Worm (Caenorhabditis elegans) whole organism, early embryonic: ENCODE results near the gene uev-2.

Experiments
- B0310.2 ChIP-seq: sonication (generic microtip); optimal IDR thresholded peaks from 2 replicates; lab custom pipeline; 2016; ENCODE audit warnings: mild to moderate bottlenecking, missing genetic modification characterization, missing compliant biosample characterization
- F13C5.2 ChIP-seq: sonication (generic microtip); optimal IDR thresholded peaks from 2 replicates; lab custom pipeline; 2017; ENCODE audit warnings: mild to moderate bottlenecking, missing genetic modification characterization, inconsistent platforms, missing compliant biosample characterization
- aly-1 ChIP-seq: sonication (generic microtip); optimal IDR thresholded peaks from 2 replicates; lab custom pipeline; 2016; ENCODE audit warnings: missing genetic modification characterization, missing compliant biosample characterization
- ama-1 ChIP-seq: fragments of 150-350 bp; optimal IDR thresholded peaks from 2 replicates; lab custom pipeline; 2014
- ceh-13 ChIP-seq: fragments of 200-800 bp; sonication (Bioruptor generic); optimal IDR thresholded peaks from 2 replicates; lab custom pipeline; 2018; ENCODE audit warnings: mild to moderate bottlenecking, missing genetic modification characterization, missing compliant biosample characterization
- ceh-36 ChIP-seq: sonication (generic microtip); optimal IDR thresholded peaks from 2 replicates; lab custom pipeline; 2016; ENCODE audit warnings: missing genetic modification characterization, inconsistent platforms, missing compliant biosample characterization
- ets-7 ChIP-seq: sonication (generic microtip); optimal IDR thresholded peaks from 2 replicates; lab custom pipeline; 2016; ENCODE audit warnings: missing genotype, missing genetic modification characterization, missing compliant biosample characterization
- flt-1 ChIP-seq: fragments of 200-800 bp; sonication (Bioruptor generic); IDR thresholded peaks from 2 replicates; pipeline ENCODE4 v1.3.6; 2022; ENCODE audit warnings: missing genetic modification characterization, missing compliant biosample characterization
- hmbx-1 ChIP-seq: sonication (generic microtip); optimal IDR thresholded peaks from 2 replicates; lab custom pipeline; 2016; ENCODE audit warnings: mild to moderate bottlenecking, missing genetic modification characterization, missing compliant biosample characterization
- hmg-4 ChIP-seq: fragments of 200-800 bp; sonication (Bioruptor generic); optimal IDR thresholded peaks from 2 replicates; lab custom pipeline; 2018; ENCODE audit warnings: mild to moderate bottlenecking, missing genetic modification characterization, missing compliant biosample characterization
- hnd-1 ChIP-seq: sonication (generic microtip); optimal IDR thresholded peaks from 2 replicates; lab custom pipeline; 2016; ENCODE audit warnings: missing genetic modification characterization, missing compliant biosample characterization
- pes-1 ChIP-seq: fragments of 200-800 bp; sonication (Bioruptor generic); IDR thresholded peaks from 2 replicates; pipeline ENCODE4 v1.3.6; 2022; ENCODE audit warnings: missing genetic modification reagents, missing genetic modification characterization, missing compliant biosample characterization
- scrt-1 ChIP-seq: fragments of 200-800 bp; sonication (Bioruptor generic); IDR thresholded peaks from 2 replicates; pipeline ENCODE4 v1.3.6; 2022; ENCODE audit warnings: missing genetic modification characterization, missing compliant biosample characterization
- sea-1 ChIP-seq: fragments of 200-800 bp; sonication (Bioruptor generic); conservative IDR thresholded peaks from 2 replicates; pipeline ENCODE4 v1.3.6; 2022; ENCODE audit warnings: missing genetic modification characterization, missing compliant biosample characterization
- tbx-11 ChIP-seq: fragments of 200-800 bp; sonication (Bioruptor generic); IDR thresholded peaks from 2 replicates; pipeline ENCODE4 v1.3.6; 2022; ENCODE audit warnings: missing genetic modification characterization, missing compliant biosample characterization
- tbx-37 ChIP-seq: fragments of 200-800 bp; sonication (Bioruptor generic); conservative IDR thresholded peaks from 2 replicates; pipeline ENCODE4 v1.3.6; 2022; ENCODE audit warnings: missing genetic modification reagents, missing genetic modification characterization, missing compliant biosample characterization
- tra-4 ChIP-seq: sonication (generic microtip); optimal IDR thresholded peaks from 2 replicates; lab custom pipeline; 2017; ENCODE audit warnings: missing genetic modification characterization, missing compliant biosample characterization

Gene uev-2

ce11 chrIII:5552072-5552667, 30.8 kb upstream of the uev-2 start, which contains the start of gene F09F7.6:
TSS of gene F09F7.6 (minus strand) at chrIII:5552135.
- TF ChIP-seq tbx-11 (GFP tag; lab: Robert Waterston, UW) (no peak), tbx-37 (GFP tag; lab: Robert Waterston, UW) (no peak), tra-4 (no peak), ets-7 (tag; lab: Kevin White, UChicago) (no peak), hmbx-1 (tag; lab: Kevin White, UChicago) (no peak), ceh-13 (GFP tag; lab: Kevin White, UChicago) (no peak), pes-1 (GFP tag; lab: Robert Waterston, UW) (no peak), B0310.2 (no peak), ceh-36 (tag; lab: Kevin White, UChicago) (no peak), F13C5.2 (tag; lab: Kevin White, UChicago) (no peak), flt-1 (no peak), hnd-1 (tag; lab: Kevin White, UChicago) (no peak), aly-1 (tag; lab: Kevin White, UChicago) (no peak)

ce11 chrIII:5553098-5553497, 29.8 kb upstream of the uev-2 start:
- no peak for TF ChIP-seq ceh-36 (tag; lab: Kevin White, UChicago)
- TF ChIP-seq hmg-4 (GFP tag; lab: Kevin White, UChicago), result no peak
- no peak for TF ChIP-seq ceh-13 (GFP tag; lab: Kevin White, UChicago)
- no peak for TF ChIP-seq aly-1 (tag; lab: Kevin White, UChicago)
- TF ChIP-seq tbx-37 (GFP tag; lab: Robert Waterston, UW), result no peak
- no peak for TF ChIP-seq F13C5.2 (tag; lab: Kevin White, UChicago)
- TF ChIP-seq pes-1 (GFP tag; lab: Robert Waterston, UW), result no peak
- no peak for TF ChIP-seq ets-7 (tag; lab: Kevin White, UChicago)
- no peak for TF ChIP-seq hnd-1 (tag; lab: Kevin White, UChicago)
- no peak for TF ChIP-seq hmbx-1 (tag; lab: Kevin White, UChicago)
- TF ChIP-seq ama-1 (lab: Kevin White, UChicago), result no peak
- TF ChIP-seq sea-1 (GFP tag; lab: Robert Waterston, UW), result no peak
- TF ChIP-seq tra-4, result no peak
- no peak for TF ChIP-seq tbx-11 (GFP tag; lab: Robert Waterston, UW)
- TF ChIP-seq B0310.2, result no peak
- TF ChIP-seq flt-1, result no peak
- TF ChIP-seq scrt-1 (GFP tag; lab: Robert Waterston, UW), result no peak

ce11 chrIII:5554884-5555500, 27.9 kb upstream of the uev-2 start, which contains the start of the genes nmad-1 and hach-1:
TSS of gene nmad-1 (minus strand) at chrIII:5554934.
TSS of gene hach-1 (plus strand) at chrIII:5555450.
- peak; percentile 91 for TF ChIP-seq ceh-36 (tag; lab: Kevin White, UChicago)
- peak; percentile 91 for TF ChIP-seq sea-1 (GFP tag; lab: Robert Waterston, UW)
- peak; percentile 94 for TF ChIP-seq tbx-11 (GFP tag; lab: Robert Waterston, UW)
- no peak for TF ChIP-seq ama-1 (lab: Kevin White, UChicago)
- TF ChIP-seq hnd-1 (tag; lab: Kevin White, UChicago), result peak; percentile 78
- peak; percentile 96 for TF ChIP-seq F13C5.2 (tag; lab: Kevin White, UChicago)
- peak; percentile 89 for TF ChIP-seq hmg-4 (GFP tag; lab: Kevin White, UChicago)
- TF ChIP-seq B0310.2, result peak; percentile 84
- peak; percentile 77 for TF ChIP-seq tra-4
- TF ChIP-seq aly-1 (tag; lab: Kevin White, UChicago), result peak; percentile 77
- TF ChIP-seq hmbx-1 (tag; lab: Kevin White, UChicago), result peak; percentile 60
- TF ChIP-seq scrt-1 (GFP tag; lab: Robert Waterston, UW), result peak; percentile 93
- peak; percentile 86 for TF ChIP-seq flt-1
- peak; percentile 94 for TF ChIP-seq pes-1 (GFP tag; lab: Robert Waterston, UW)
- peak; percentile 91 for TF ChIP-seq ceh-13 (GFP tag; lab: Kevin White, UChicago)
- peak; percentile 75 for TF ChIP-seq ets-7 (tag; lab: Kevin White, UChicago)
- peak; percentile 89 for TF ChIP-seq tbx-37 (GFP tag; lab: Robert Waterston, UW)

ce11 chrIII:5557246-5557819, 25.6 kb upstream of the uev-2 start, which contains the start of gene rpc-2:
TSS of gene rpc-2 (plus strand) at chrIII:5557365.
- no peak for TF ChIP-seq F13C5.2 (tag; lab: Kevin White, UChicago)
- no peak for TF ChIP-seq ceh-36 (tag; lab: Kevin White, UChicago)
- TF ChIP-seq hmbx-1 (tag; lab: Kevin White, UChicago), result no peak
- TF ChIP-seq tra-4, result no peak
- no peak for TF ChIP-seq aly-1 (tag; lab: Kevin White, UChicago)
- no peak for TF ChIP-seq tbx-11 (GFP tag; lab: Robert Waterston, UW)
- TF ChIP-seq scrt-1 (GFP tag; lab: Robert Waterston, UW), result no peak
- TF ChIP-seq pes-1 (GFP tag; lab: Robert Waterston, UW), result no peak
- no peak for TF ChIP-seq tbx-37 (GFP tag; lab: Robert Waterston, UW)
- TF ChIP-seq sea-1 (GFP tag; lab: Robert Waterston, UW), result no peak
- TF ChIP-seq ama-1 (lab: Kevin White, UChicago), result no peak
- no peak for TF ChIP-seq hmg-4 (GFP tag; lab: Kevin White, UChicago)
- no peak for TF ChIP-seq ceh-13 (GFP tag; lab: Kevin White, UChicago)
- no peak for TF ChIP-seq hnd-1 (tag; lab: Kevin White, UChicago)
- no peak for TF ChIP-seq ets-7 (tag; lab: Kevin White, UChicago)
- TF ChIP-seq flt-1, result no peak
- no peak for TF ChIP-seq B0310.2

ce11 chrIII:5563680-5564079, 19.2 kb upstream of the uev-2 start:
- TF ChIP-seq flt-1, result no peak
- no peak for TF ChIP-seq ceh-36 (tag; lab: Kevin White, UChicago)
- TF ChIP-seq hmg-4 (GFP tag; lab: Kevin White, UChicago), result no peak
- TF ChIP-seq aly-1 (tag; lab: Kevin White, UChicago), result no peak
- no peak for TF ChIP-seq ceh-13 (GFP tag; lab: Kevin White, UChicago)
- TF ChIP-seq hmbx-1 (tag; lab: Kevin White, UChicago), result no peak
- no peak for TF ChIP-seq pes-1 (GFP tag; lab: Robert Waterston, UW)
- no peak for TF ChIP-seq F13C5.2 (tag; lab: Kevin White, UChicago)
- TF ChIP-seq tra-4, result no peak
- TF ChIP-seq ets-7 (tag; lab: Kevin White, UChicago), result no peak
- TF ChIP-seq scrt-1 (GFP tag; lab: Robert Waterston, UW), result no peak
